Worm (Caenorhabditis elegans): ENCODE data around the gene T25B9.3.

Gene T25B9.3

ce11 chrIV:10778582-10778981 lies 34.0 kb downstream of the T25B9.3 start (continued):
- TF ChIP-seq arid-1 (GFP tag; conservative IDR thresholded peaks at IDR 0.05) (0 out of 2 replicates have a peak, but pooled peaks have one; percentile 29), mxl-2 (GFP tag; conservative IDR thresholded peaks at IDR 0.05) (no peak), nhr-10 (tag; optimal IDR thresholded peaks at IDR 0.05) (no peak), zfp-3 (GFP tag; conservative IDR thresholded peaks at IDR 0.05) (0 out of 2 replicates have a peak, but pooled peaks have one; percentile 55), nhr-11 (tag; optimal IDR thresholded peaks at IDR 0.05) (no peak), nhr-77 (tag; optimal IDR thresholded peaks at IDR 0.05) (no peak), zfp-2 (tag; optimal IDR thresholded peaks at IDR 0.05) (no peak), lin-38 (GFP tag; IDR thresholded peaks at IDR 0.05) (0 out of 2 replicates have a peak, but pooled peaks have one; percentile 12), mep-1 (tag; optimal IDR thresholded peaks at IDR 0.05) (peak; percentile 22), nhr-42 (GFP tag; IDR thresholded peaks at IDR 0.05) (0 out of 2 replicates have a peak, but pooled peaks have one; percentile 39), unc-39 (tag; optimal IDR thresholded peaks at IDR 0.05) (no peak), nhr-102 (tag; optimal IDR thresholded peaks at IDR 0.05) (peak; percentile 8), ceh-28 (tag; optimal IDR thresholded peaks at IDR 0.05) (no peak), set-16 (GFP tag; IDR thresholded peaks at IDR 0.05) (no peak), lim-7 (GFP tag; IDR thresholded peaks at IDR 0.05) (0 out of 2 replicates have a peak, but pooled peaks have one; percentile 28), dmd-6 (GFP tag; IDR thresholded peaks at IDR 0.05) (no peak), F37D6.2 (tag; optimal IDR thresholded peaks at IDR 0.05) (no peak), jun-1 (tag; optimal IDR thresholded peaks at IDR 0.05) (no peak), nhr-237 (tag; optimal IDR thresholded peaks at IDR 0.05) (peak; percentile 38), egl-43 (GFP tag; IDR thresholded peaks at IDR 0.05) (no peak), lsy-2 (tag; optimal IDR thresholded peaks at IDR 0.05) (peak in 1 of 2 experiments; percentile 26), zag-1 (tag; optimal IDR thresholded peaks at IDR 0.05) (no peak), Y105C5A.15 (GFP tag; IDR thresholded peaks at IDR 0.05) (no peak), T26A8.4 (GFP tag; IDR thresholded peaks at IDR 0.05) (peak; percentile 86), nhr-25 (tag; optimal IDR thresholded peaks at IDR 0.05; ENCODE audit: borderline replicate concordance, insufficient read depth) (peak; percentile 19), nhr-111 (GFP tag; optimal IDR thresholded peaks at IDR 0.05) (no peak), snpc-4 (tag; optimal IDR thresholded peaks at IDR 0.05) (no peak), Y5F2A.4 (GFP tag; optimal IDR thresholded peaks at IDR 0.05) (no peak), fos-1 (tag; optimal IDR thresholded peaks at IDR 0.05) (no peak), F10B5.3 (tag; optimal IDR thresholded peaks at IDR 0.05) (no peak), tra-1 (GFP tag; IDR thresholded peaks at IDR 0.05) (no peak), spr-1 (tag; optimal IDR thresholded peaks at IDR 0.05) (no peak), cey-2 (tag; optimal IDR thresholded peaks at IDR 0.05; ENCODE audit: borderline replicate concordance, insufficient read depth) (no peak), ceh-82 (tag; optimal IDR thresholded peaks at IDR 0.05) (no peak)

DNA sequence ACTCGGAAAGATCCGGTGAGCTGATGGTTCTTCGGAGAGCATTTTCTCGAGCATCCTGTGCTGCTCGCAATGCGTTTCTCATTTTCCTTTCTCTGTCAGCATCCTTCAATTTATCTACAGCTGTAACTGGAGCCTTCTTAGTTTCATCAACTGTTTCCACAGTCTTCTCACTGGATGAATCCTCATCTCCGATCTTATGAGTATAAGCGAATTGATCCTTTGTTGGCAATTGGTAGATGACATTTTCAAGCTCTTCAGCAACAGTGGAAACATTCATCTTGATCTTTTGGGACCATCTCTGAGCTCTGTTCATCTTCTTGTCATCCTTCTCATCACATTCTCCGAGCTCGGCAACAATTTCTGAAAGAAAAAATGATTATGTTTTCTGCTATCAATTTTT lies 34.8 kb downstream of the T25B9.3 start:
- TF ChIP-seq aha-1 (tag) (peak; percentile 92), set-16 (GFP tag; IDR thresholded peaks at IDR 0.05) (no peak)

- TF ChIP-seq unc-62 (GFP tag; optimal IDR thresholded peaks at IDR 0.05 in 1 of 2), result peak in 1 of 2 experiments; percentile 42
- TF ChIP-seq unc-62 (tag; optimal IDR thresholded peaks at IDR 0.05), result no peak
- peak; percentile 44 for TF ChIP-seq aha-1 (tag)
- TF ChIP-seq mxl-2 (GFP tag; conservative IDR thresholded peaks at IDR 0.05), result peak; percentile 64; the same call in 1 of the 2 replicates
- no peak for TF ChIP-seq zip-11 (GFP tag; IDR thresholded peaks at IDR 0.05)
These were observed 36.0 kb downstream of the T25B9.3 start, which contains the start of gene swt-3 for ce11 chrIV:10780583-10780982. Gene swt-3 (minus strand): TSS chrIV:10780683.

DNA sequence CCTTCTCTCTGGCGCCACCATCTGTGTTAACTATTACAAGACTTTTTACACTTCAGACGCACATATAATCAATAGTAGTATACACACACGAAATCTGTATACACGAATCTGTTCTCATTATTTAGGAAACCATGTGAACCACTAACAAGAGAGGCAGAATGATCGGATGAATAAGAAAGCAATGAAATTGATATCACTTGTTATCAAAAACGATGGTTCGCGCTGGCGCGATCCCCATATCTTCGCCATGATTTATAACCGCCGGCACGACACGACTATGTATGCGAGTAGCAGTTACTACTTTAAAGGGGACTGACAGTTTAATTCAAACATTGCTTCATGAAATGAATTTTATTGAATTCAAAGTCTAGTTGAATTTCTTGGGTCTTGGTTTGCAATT lies 36.8 kb downstream of the T25B9.3 start:
- TF ChIP-seq nhr-111 (GFP tag; optimal IDR thresholded peaks at IDR 0.05) (no peak), aha-1 (tag) (peak; percentile 60), R02D3.7 (tag; optimal IDR thresholded peaks at IDR 0.05) (no peak), hlh-11 (tag; optimal IDR thresholded peaks at IDR 0.05) (no peak)
